Worm (Caenorhabditis elegans) whole organism, mixed stage, embryonic: ENCODE measurements around the gene del-7.

Experiments
- M03D4.4 ChIP-seq: sonication (generic microtip); optimal IDR thresholded peaks from 2 replicates; lab custom pipeline; 2017; ENCODE audit warnings: mild to moderate bottlenecking, missing genetic modification characterization, missing compliant biosample characterization
- ceh-39 ChIP-seq: fragments of 150-350 bp; optimal IDR thresholded peaks from 2 replicates; lab custom pipeline; 2014; ENCODE audit warnings: missing biosample characterization, missing genetic modification characterization
- ceh-83 ChIP-seq: fragments of 200-800 bp; sonication (Bioruptor generic); optimal IDR thresholded peaks from 2 replicates; lab custom pipeline; 2018; ENCODE audit warnings: mild to moderate bottlenecking, missing genetic modification characterization, missing compliant biosample characterization
- ces-1 ChIP-seq: fragments of 150-350 bp; optimal IDR thresholded peaks from 2 replicates; lab custom pipeline; 2014; ENCODE audit warnings: missing biosample characterization, missing genetic modification reagents, missing genetic modification characterization
- cnd-1 ChIP-seq: fragments of 200-800 bp; sonication (Bioruptor generic); optimal IDR thresholded peaks from 2 replicates; lab custom pipeline; 2018; ENCODE audit warnings: mild to moderate bottlenecking, missing genetic modification characterization, missing compliant biosample characterization
- drap-1 ChIP-seq: fragments of 200-800 bp; sonication (Bioruptor generic); optimal IDR thresholded peaks from 3 replicates; lab custom pipeline; 2018; ENCODE audit warnings: mild to moderate bottlenecking, missing genetic modification characterization, missing compliant biosample characterization
- elt-3 ChIP-seq: fragments of 150-350 bp; optimal IDR thresholded peaks from 2 replicates; lab custom pipeline; 2014; ENCODE audit warnings: missing biosample characterization, missing genetic modification characterization
- flh-1 ChIP-seq: fragments of 200-800 bp; sonication (Bioruptor generic); optimal IDR thresholded peaks from 2 replicates; lab custom pipeline; 2018; ENCODE audit warnings: mild to moderate bottlenecking, missing genetic modification characterization, moderate library complexity, missing compliant biosample characterization
- ham-2 ChIP-seq: fragments of 200-800 bp; sonication (Bioruptor generic); optimal IDR thresholded peaks from 2 replicates; lab custom pipeline; 2018; ENCODE audit warnings: mild to moderate bottlenecking, missing genetic modification characterization, missing compliant biosample characterization
- lin-13 ChIP-seq: fragments of 150-350 bp; optimal IDR thresholded peaks from 2 replicates; lab custom pipeline; 2014; ENCODE audit warnings: missing biosample characterization, missing genetic modification characterization
- lin-32 ChIP-seq: fragments of 200-800 bp; sonication (Bioruptor generic); optimal IDR thresholded peaks from 2 replicates; lab custom pipeline; 2018; ENCODE audit warnings: mild to moderate bottlenecking, missing genetic modification characterization, missing compliant biosample characterization
- lsy-2 ChIP-seq: fragments of 150-350 bp; optimal IDR thresholded peaks from 2 replicates; lab custom pipeline; 2014; ENCODE audit warnings: missing biosample characterization, missing genetic modification characterization
- mab-5 ChIP-seq: fragments of 150-350 bp; optimal IDR thresholded peaks from 2 replicates; lab custom pipeline; 2014; ENCODE audit warnings: missing biosample characterization, missing genetic modification characterization
- mep-1 ChIP-seq: fragments of 150-350 bp; optimal IDR thresholded peaks from 2 replicates; lab custom pipeline; 2017; ENCODE audit warnings: missing biosample characterization, missing genetic modification reagents, missing genetic modification characterization, inconsistent platforms
- mls-2 ChIP-seq: sonication (generic microtip); optimal IDR thresholded peaks from 2 replicates; lab custom pipeline; 2016; ENCODE audit warnings: mild to moderate bottlenecking, missing genetic modification characterization, moderate library complexity, missing compliant biosample characterization
- nhr-12 ChIP-seq: fragments of 150-350 bp; optimal IDR thresholded peaks from 2 replicates; lab custom pipeline; 2014; ENCODE audit warnings: missing biosample characterization, missing genetic modification characterization
- nhr-2 ChIP-seq: fragments of 150-350 bp; optimal IDR thresholded peaks from 2 replicates; lab custom pipeline; 2014; ENCODE audit warnings: missing biosample characterization, missing genetic modification characterization
- nhr-237 ChIP-seq: fragments of 150-350 bp; optimal IDR thresholded peaks from 2 replicates; lab custom pipeline; 2014; ENCODE audit warnings: missing biosample characterization, missing genetic modification characterization
- nhr-28 ChIP-seq: fragments of 150-350 bp; optimal IDR thresholded peaks from 2 replicates; lab custom pipeline; 2014; ENCODE audit warnings: missing biosample characterization, missing genetic modification characterization
- nhr-76 ChIP-seq: sonication (generic microtip); optimal IDR thresholded peaks from 2 replicates; lab custom pipeline; 2017; ENCODE audit warnings: missing biosample characterization, missing genetic modification characterization
- pha-4 ChIP-seq: fragments of 150-350 bp; optimal IDR thresholded peaks from 2 replicates; lab custom pipeline; 2018; ENCODE audit warnings: missing biosample characterization, missing genetic modification reagents, missing genetic modification characterization
- sem-2 ChIP-seq: fragments of 200-800 bp; sonication (Bioruptor generic); optimal IDR thresholded peaks from 2 replicates; lab custom pipeline; 2018; ENCODE audit warnings: mild to moderate bottlenecking, missing genetic modification characterization, missing compliant biosample characterization
- snpc-4 ChIP-seq: fragments of 150-350 bp; optimal IDR thresholded peaks from 2 replicates; lab custom pipeline; 2014; ENCODE audit warnings: missing biosample characterization, missing genetic modification characterization
- tbx-8 ChIP-seq: fragments of 200-800 bp; sonication (Bioruptor generic); optimal IDR thresholded peaks from 2 replicates; lab custom pipeline; 2018; ENCODE audit warnings: mild to moderate bottlenecking, missing genetic modification characterization, moderate library complexity, missing compliant biosample characterization
- unc-120 ChIP-seq: sonication (generic microtip); optimal IDR thresholded peaks from 2 replicates; lab custom pipeline; 2017; ENCODE audit warnings: missing genetic modification characterization, missing compliant biosample characterization; ENCODE audit not compliant: poor library complexity, severe bottlenecking
- unc-62 ChIP-seq: fragments of 150-350 bp; optimal IDR thresholded peaks from 2 replicates; lab custom pipeline; 2014; ENCODE audit warnings: missing biosample characterization, missing genetic modification reagents, missing genetic modification characterization
- zip-8 ChIP-seq: fragments of 150-350 bp; optimal IDR thresholded peaks from 2 replicates; lab custom pipeline; 2014; ENCODE audit warnings: missing biosample characterization, missing genetic modification characterization
- ztf-11 ChIP-seq: fragments of 150-350 bp; optimal IDR thresholded peaks from 2 replicates; lab custom pipeline; 2014; ENCODE audit warnings: missing biosample characterization, missing genetic modification characterization

del-7 gene

ce11 chrIV:7764319-7764718, 4.1 kb downstream of the del-7 start:
- TF ChIP-seq nhr-12 (tag; lab: Kevin White, UChicago) (no peak), lin-13 (no peak), sem-2 (GFP tag; lab: Kevin White, UChicago) (no peak), unc-62 (GFP tag; lab: Kevin White, UChicago) (no peak), nhr-237 (tag; lab: Kevin White, UChicago) (no peak), lin-32 (GFP tag; lab: Kevin White, UChicago) (no peak), ces-1 (no peak), ztf-11 (no peak), mab-5 (tag; lab: Kevin White, UChicago) (no peak), nhr-28 (tag; lab: Kevin White, UChicago) (no peak), mls-2 (tag; lab: Kevin White, UChicago) (no peak), lsy-2 (tag; lab: Kevin White, UChicago) (no peak), pha-4 (tag; lab: Kevin White, UChicago) (no peak), cnd-1 (tag; lab: Kevin White, UChicago) (no peak), M03D4.4 (tag; lab: Kevin White, UChicago) (no peak)

ce11 chrIV:7770162-7770561, 9.9 kb downstream of the del-7 start, which contains the start of gene rdl-1:
Gene rdl-1, minus strand, starts transcription at chrIV:7770262.
- TF ChIP-seq nhr-2 (tag; lab: Kevin White, UChicago) (no peak), mls-2 (tag; lab: Kevin White, UChicago) (no peak), unc-120 (tag; lab: Kevin White, UChicago) (no peak), lin-32 (GFP tag; lab: Kevin White, UChicago) (no peak), elt-3 (tag; lab: Kevin White, UChicago) (no peak)
- TF ChIP-seq, all 35 proteins: peak for 0

ce11 chrIV:7774206-7774605, 14.0 kb downstream of the del-7 start, which contains the start of the genes hcf-1 and swd-2.2:
Gene hcf-1, minus strand, starts transcription at chrIV:7774275.
Gene swd-2.2, plus strand, starts transcription at chrIV:7774411.
- peak; percentile 21 for TF ChIP-seq pha-4 (tag; lab: Kevin White, UChicago)
- TF ChIP-seq nhr-237 (tag; lab: Kevin White, UChicago), result peak; percentile 26
- TF ChIP-seq ztf-11, result no peak
- TF ChIP-seq mep-1, result peak; percentile 40

- TF ChIP-seq zip-8 (tag; lab: Kevin White, UChicago) (no peak), flh-1 (GFP tag; lab: Kevin White, UChicago) (no peak), ham-2 (GFP tag; lab: Kevin White, UChicago) (no peak), snpc-4 (tag; lab: Kevin White, UChicago) (no peak)
Observed at ce11 chrIV:7775725-7776124, 15.5 kb downstream of the del-7 start, which contains the start of gene swd-2.1. Gene swd-2.1, plus strand, starts transcription at chrIV:7776025.

ce11 chrIV:7778865-7779264, 18.6 kb downstream of the del-7 start, which contains the start of gene rpap-3:
Gene rpap-3, minus strand, starts transcription at chrIV:7778965.
- no peak for TF ChIP-seq ztf-11
- TF ChIP-seq ceh-83 (GFP tag; lab: Kevin White, UChicago), result no peak
- TF ChIP-seq unc-62 (GFP tag; lab: Kevin White, UChicago), result no peak
- TF ChIP-seq mls-2 (tag; lab: Kevin White, UChicago), result no peak
- TF ChIP-seq elt-3 (tag; lab: Kevin White, UChicago), result no peak
- no peak for TF ChIP-seq tbx-8 (GFP tag; lab: Kevin White, UChicago)
- no peak for TF ChIP-seq nhr-76 (tag; lab: Kevin White, UChicago)
- no peak for TF ChIP-seq nhr-28 (tag; lab: Kevin White, UChicago)
- no peak for TF ChIP-seq mep-1
- TF ChIP-seq, all 35 proteins: peak for 0

- TF ChIP-seq nhr-28 (tag; lab: Kevin White, UChicago), result no peak
- TF ChIP-seq ceh-83 (GFP tag; lab: Kevin White, UChicago), result no peak
- TF ChIP-seq drap-1 (GFP tag; lab: Kevin White, UChicago), result no peak
- no peak for TF ChIP-seq lin-32 (GFP tag; lab: Kevin White, UChicago)
- TF ChIP-seq flh-1 (GFP tag; lab: Kevin White, UChicago), result no peak
- TF ChIP-seq ceh-39 (tag; lab: Kevin White, UChicago), result no peak
- TF ChIP-seq nhr-76 (tag; lab: Kevin White, UChicago), result no peak
Observed at ce11 chrIV:7782292-7782691, 22.1 kb downstream of the del-7 start, which contains the start of gene sec-10. Gene sec-10, minus strand, starts transcription at chrIV:7782499.
